Fruit fly (Drosophila melanogaster): ENCODE measurements around the gene CG4174.

DNA sequence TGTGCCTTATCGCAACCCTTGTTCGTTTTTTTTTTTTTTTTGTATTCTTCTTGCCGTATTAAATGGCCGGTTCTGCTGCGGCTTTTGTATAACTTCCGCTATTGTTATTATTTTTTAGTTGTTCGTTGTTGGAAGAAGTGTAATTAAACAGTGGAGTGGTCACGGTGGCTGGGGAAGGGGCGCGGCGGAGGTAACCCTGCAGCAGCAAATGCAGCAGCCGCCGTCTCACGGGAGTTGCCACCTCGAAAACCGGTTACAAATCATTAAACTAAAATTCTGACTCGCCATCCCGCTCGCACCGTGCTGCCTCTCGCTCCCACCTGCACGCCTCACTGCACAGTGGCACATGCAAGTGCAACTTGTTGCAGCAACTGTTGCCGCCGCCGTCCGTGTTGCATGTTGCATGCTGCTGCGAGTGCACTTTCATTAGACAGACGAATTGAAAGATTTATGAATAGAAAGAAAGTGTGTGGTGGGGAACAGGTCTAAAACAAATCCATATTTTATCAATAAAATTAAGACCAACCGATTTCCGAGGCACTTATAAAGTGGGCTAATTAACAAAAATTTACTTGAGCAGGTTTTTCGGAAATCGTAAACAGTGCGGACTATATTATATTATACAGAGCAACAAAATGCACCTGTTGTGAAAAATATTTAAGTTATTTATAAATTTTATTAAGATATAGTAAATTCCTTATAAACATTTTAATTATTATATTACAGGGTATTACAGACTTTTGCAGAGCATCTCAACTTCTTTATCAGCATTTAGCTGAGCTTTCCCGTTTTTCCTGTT is 10.1 kb upstream of the CG4174 start:
- TF ChIP-seq cnc (optimal IDR thresholded peaks at IDR 0.05) (no peak), kay (GFP tag; ENCODE audit: borderline replicate concordance) (peak; percentile 11), Hr96 (GFP tag; optimal IDR thresholded peaks at IDR 0.05) (no peak), ovo (GFP tag; optimal IDR thresholded peaks at IDR 0.05) (no peak), tj (GFP tag; optimal IDR thresholded peaks at IDR 0.05) (no peak), pad (GFP tag; optimal IDR thresholded peaks at IDR 0.05) (no peak), CG33017 (tag; optimal IDR thresholded peaks at IDR 0.05) (no peak), bab1 (GFP tag; optimal IDR thresholded peaks at IDR 0.05) (no peak), Mnt (GFP tag; optimal IDR thresholded peaks at IDR 0.05) (no peak), Crg-1 (GFP tag; optimal IDR thresholded peaks at IDR 0.05) (no peak), CG12768 (GFP tag; optimal IDR thresholded peaks at IDR 0.05) (no peak), CG7045 (GFP tag; optimal IDR thresholded peaks at IDR 0.05) (no peak)

All from whole organism, adult.